Fruit fly (Drosophila melanogaster) whole organism, wandering third instar larva: Measurements from ENCODE around the gene CG14329.
A peak's percentile ranks its signal among the peaks of the same experiment; 100 is the strongest.

ENCODE experiments used
- CG9705 ChIP-seq: fragments of 200-800 bp; sonication (Bioruptor generic); optimal IDR thresholded peaks from 2 replicates; lab custom pipeline; 2018; ENCODE audit warnings: missing biosample characterization, mild to moderate bottlenecking, missing genetic modification characterization
- CrebA ChIP-seq: fragments of 200-800 bp; sonication (Bioruptor generic); optimal IDR thresholded peaks from 2 replicates; lab custom pipeline; 2016; ENCODE audit warnings: missing biosample characterization, mild to moderate bottlenecking, missing genetic modification characterization, borderline replicate concordance
- Dif ChIP-seq: fragments of 200-275, 200-300 bp; sonication (Bioruptor generic); optimal IDR thresholded peaks from 2 replicates; lab custom pipeline; 2018; ENCODE audit warnings: missing biosample characterization, missing genetic modification characterization; ENCODE audit not compliant: partially characterized antibody
- GATAd ChIP-seq: sonication (Bioruptor generic); optimal IDR thresholded peaks from 2 replicates; lab custom pipeline; 2016; ENCODE audit warnings: missing biosample characterization, missing genetic modification characterization
- Hnf4 ChIP-seq: fragments of 200-800 bp; sonication (Bioruptor generic); optimal IDR thresholded peaks from 2 replicates; lab custom pipeline; 2016; ENCODE audit warnings: missing biosample characterization, mild to moderate bottlenecking, missing genetic modification characterization
- Hr78 ChIP-seq: fragments of >200 bp; optimal IDR thresholded peaks from 2 replicates; lab custom pipeline; 2017; ENCODE audit warnings: missing biosample characterization, missing genetic modification characterization
- Hr83 ChIP-seq: fragments of 200-300 bp; sonication (Bioruptor generic); optimal IDR thresholded peaks from 2 replicates; lab custom pipeline; 2016; ENCODE audit warnings: missing biosample characterization, mild to moderate bottlenecking, missing genetic modification characterization, moderate library complexity; ENCODE audit not compliant: poor library complexity, severe bottlenecking
- Jra ChIP-seq: sonication (Bioruptor generic); optimal IDR thresholded peaks from 2 replicates; lab custom pipeline; 2016; ENCODE audit warnings: missing biosample characterization, missing genetic modification characterization
- Mio ChIP-seq: sonication (Bioruptor generic); optimal IDR thresholded peaks from 2 replicates; lab custom pipeline; 2016; ENCODE audit warnings: missing biosample characterization, missing genetic modification characterization
- N ChIP-seq: fragments of >200 bp; optimal IDR thresholded peaks from 2 replicates; lab custom pipeline; 2018; ENCODE audit warnings: missing biosample characterization, missing external identifiers, missing genetic modification characterization
- Rel ChIP-seq, 2 experiments: fragments of 200-800 bp; sonication (Bioruptor generic) in 1 of 2; optimal IDR thresholded peaks; 2 replicates in 1 of 2; 3 replicates in 1 of 2; lab custom pipeline; 2016 to 2019; ENCODE audit warnings: mild to moderate bottlenecking in 2 of 2, missing biosample characterization in 2 of 2, missing genetic modification characterization in 2 of 2, moderate library complexity in 1 of 2
- Sp1 ChIP-seq: fragments of 200-800 bp; sonication (Bioruptor generic); optimal IDR thresholded peaks from 3 replicates; lab custom pipeline; 2019; ENCODE audit warnings: missing biosample characterization, mild to moderate bottlenecking, missing genetic modification characterization, moderate library complexity
- Vsx2 ChIP-seq: fragments of 200-300, 225-300 bp; sonication (Bioruptor generic); optimal IDR thresholded peaks from 2 replicates; lab custom pipeline; 2018; ENCODE audit warnings: missing biosample characterization, missing genetic modification characterization; ENCODE audit not compliant: partially characterized antibody
- brk ChIP-seq: fragments of 200-800 bp; sonication (Bioruptor generic); optimal IDR thresholded peaks from 2 replicates; lab custom pipeline; 2016; ENCODE audit warnings: missing biosample characterization, mild to moderate bottlenecking, missing genetic modification characterization
- dl ChIP-seq, 2 experiments: fragments of 175-275, 200-275 bp in 1 of 2; fragments of 200-275 bp in 1 of 2; sonication (Bioruptor generic); optimal IDR thresholded peaks; lab custom pipeline; 2018; ENCODE audit warnings: mild to moderate bottlenecking in 2 of 2, missing biosample characterization in 2 of 2, missing genetic modification characterization in 2 of 2, moderate library complexity in 2 of 2; ENCODE audit not compliant: partially characterized antibody in 2 of 2, insufficient read depth in 1 of 2
- dmrt93B ChIP-seq: fragments of 200-800 bp; sonication (Bioruptor generic); optimal IDR thresholded peaks from 2 replicates; lab custom pipeline; 2018; ENCODE audit warnings: missing biosample characterization, mild to moderate bottlenecking, missing genetic modification characterization
- dsf ChIP-seq: sonication (Bioruptor generic); optimal IDR thresholded peaks from 2 replicates; lab custom pipeline; 2016; ENCODE audit warnings: missing biosample characterization, missing genetic modification characterization, borderline replicate concordance
- ey ChIP-seq: fragments of 200-800 bp; sonication (Bioruptor generic); optimal IDR thresholded peaks from 2 replicates; lab custom pipeline; 2016; ENCODE audit warnings: missing biosample characterization, missing genetic modification characterization
- foxo ChIP-seq, 2 experiments: fragments of 200-800 bp; sonication (Bioruptor generic); optimal IDR thresholded peaks; 2 replicates in 1 of 2; 3 replicates in 1 of 2; lab custom pipeline; 2016 to 2017; ENCODE audit warnings: missing biosample characterization in 2 of 2, missing genetic modification characterization in 2 of 2
- fru ChIP-seq: fragments of 200-800 bp; sonication (Bioruptor generic); optimal IDR thresholded peaks from 3 replicates; lab custom pipeline; 2016; ENCODE audit warnings: missing biosample characterization, mild to moderate bottlenecking, missing genetic modification characterization
- jim ChIP-seq: fragments of 175-275, 200-325 bp; sonication (Bioruptor generic); optimal IDR thresholded peaks from 2 replicates; lab custom pipeline; 2016; ENCODE audit warnings: missing biosample characterization, mild to moderate bottlenecking, missing genetic modification characterization
- lola ChIP-seq: fragments of >200 bp; optimal IDR thresholded peaks from 2 replicates; lab custom pipeline; 2017; ENCODE audit warnings: missing biosample characterization, missing genetic modification characterization
- psq ChIP-seq: fragments of 200-800 bp; sonication (Bioruptor generic); optimal IDR thresholded peaks from 3 replicates; lab custom pipeline; 2017; ENCODE audit warnings: missing biosample characterization, mild to moderate bottlenecking, missing genetic modification characterization, moderate library complexity
- rgr ChIP-seq: fragments of 200-800 bp; sonication (Bioruptor generic); optimal IDR thresholded peaks from 3 replicates; lab custom pipeline; 2016; ENCODE audit warnings: missing biosample characterization, mild to moderate bottlenecking, missing genetic modification characterization
- sage ChIP-seq: fragments of 200-800 bp; sonication (Bioruptor generic); optimal IDR thresholded peaks from 2 replicates; lab custom pipeline; 2016; ENCODE audit warnings: missing biosample characterization, mild to moderate bottlenecking, missing genetic modification characterization
- tai ChIP-seq: sonication (Bioruptor generic); optimal IDR thresholded peaks from 2 replicates; lab custom pipeline; 2016; ENCODE audit warnings: missing biosample characterization, missing genetic modification characterization
- woc ChIP-seq: sonication (Bioruptor generic); optimal IDR thresholded peaks from 2 replicates; lab custom pipeline; 2016; ENCODE audit warnings: missing biosample characterization, mild to moderate bottlenecking, missing genetic modification characterization

Gene CG14329

dm6 chr3R:17596236-17596635 is 12.9 kb upstream of the CG14329 start, which contains the start of gene CG7606:
Gene CG7606 (plus strand): TSS chr3R:17596536.
- TF ChIP-seq psq (GFP tag; lab: Kevin White, UChicago) (no peak), Dif (no peak), Jra (no peak), brk (GFP tag; lab: Kevin White, UChicago) (no peak), foxo (GFP tag; optimal IDR thresholded peaks at IDR 0.05; lab: Kevin White, UChicago) (no peak), Rel (GFP tag; optimal IDR thresholded peaks at IDR 0.05; lab: Kevin White, UChicago) (no peak), Rel (tag; optimal IDR thresholded peaks at IDR 0.05; lab: Kevin White, UChicago) (no peak), Hnf4 (GFP tag; lab: Kevin White, UChicago) (no peak), sage (no peak), N (GFP tag; lab: Kevin White, UChicago) (no peak), lola (GFP tag; lab: Kevin White, UChicago) (no peak), Sp1 (GFP tag; lab: Kevin White, UChicago) (no peak), woc (GFP tag; lab: Kevin White, UChicago) (no peak), dsf (GFP tag; lab: Kevin White, UChicago) (no peak), GATAd (GFP tag; lab: Kevin White, UChicago) (no peak), Vsx2 (GFP tag; lab: Kevin White, UChicago) (no peak), CG9705 (no peak)

dm6 chr3R:17599695-17600094 is 9.5 kb upstream of the CG14329 start:
- TF ChIP-seq sage (no peak), Hr83 (GFP tag; lab: Kevin White, UChicago) (no peak), dl (GFP tag; optimal IDR thresholded peaks at IDR 0.05; lab: Kevin White, UChicago; ENCODE audit: insufficient read depth in 1 of 2, partially characterized antibody in 2 of 2) (no peak), Sp1 (GFP tag; lab: Kevin White, UChicago) (no peak), tai (no peak), CrebA (GFP tag; lab: Kevin White, UChicago) (no peak), Mio (GFP tag; lab: Kevin White, UChicago) (no peak), dsf (GFP tag; lab: Kevin White, UChicago) (no peak), fru (GFP tag; lab: Kevin White, UChicago) (no peak), woc (GFP tag; lab: Kevin White, UChicago) (no peak), ey (GFP tag; lab: Kevin White, UChicago) (no peak), Dif (no peak), rgr (no peak), Hr78 (GFP tag; lab: Kevin White, UChicago) (no peak)

- no peak for TF ChIP-seq lola (GFP tag; lab: Kevin White, UChicago)
- TF ChIP-seq Vsx2 (GFP tag; lab: Kevin White, UChicago) = peak; percentile 57
Measured at dm6 chr3R:17601866-17602265, 7.3 kb upstream of the CG14329 start.

DNA sequence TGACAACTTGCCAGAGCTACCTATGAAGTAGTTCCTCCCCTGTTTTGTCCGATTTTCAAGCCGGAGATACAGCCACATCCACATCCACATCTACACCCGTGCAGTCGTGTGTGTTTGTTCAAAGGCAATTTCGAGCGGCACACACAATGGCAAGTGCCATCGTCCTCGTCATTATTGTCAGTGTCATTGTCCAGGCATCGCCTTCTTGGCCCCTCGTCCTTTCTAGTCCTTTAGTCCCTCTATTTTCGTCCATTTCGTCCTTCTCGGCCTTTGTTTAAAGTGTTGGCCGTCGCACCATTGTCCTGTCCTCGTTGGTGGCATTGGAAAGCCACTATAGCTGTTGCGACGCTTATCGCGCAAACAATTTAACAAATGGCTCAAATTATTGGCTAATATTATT is 6.2 kb upstream of the CG14329 start:
- TF ChIP-seq CG9705 (no peak), GATAd (GFP tag; lab: Kevin White, UChicago) (no peak), dl (GFP tag; optimal IDR thresholded peaks at IDR 0.05; lab: Kevin White, UChicago; ENCODE audit: insufficient read depth in 1 of 2, partially characterized antibody in 2 of 2) (no peak), foxo (GFP tag; optimal IDR thresholded peaks at IDR 0.05; lab: Kevin White, UChicago) (no peak), dmrt93B (GFP tag; lab: Kevin White, UChicago) (no peak), psq (GFP tag; lab: Kevin White, UChicago) (no peak), fru (GFP tag; lab: Kevin White, UChicago) (no peak), CrebA (GFP tag; lab: Kevin White, UChicago) (no peak)

dm6 chr3R:17603717-17604116 is 5.4 kb upstream of the CG14329 start:
- TF ChIP-seq Vsx2 (GFP tag; lab: Kevin White, UChicago) (peak; percentile 80), jim (GFP tag; lab: Kevin White, UChicago) (no peak), Hr83 (GFP tag; lab: Kevin White, UChicago) (no peak)
